Worm (Caenorhabditis elegans) whole organism, L4/young adult: ENCODE measurements around the gene C16C10.4.

ENCODE experiments used
- W03F9.2 ChIP-seq: fragments of 150-350 bp; optimal IDR thresholded peaks from 2 replicates; lab custom pipeline; 2014; ENCODE audit warnings: missing biosample characterization, missing genetic modification characterization
- dao-5 ChIP-seq: sonication (generic microtip); optimal IDR thresholded peaks from 2 replicates; lab custom pipeline; 2016; ENCODE audit warnings: missing genotype, missing genetic modification characterization, moderate library complexity, missing compliant biosample characterization
- him-1 ChIP-seq: sonication (generic microtip); optimal IDR thresholded peaks from 2 replicates; lab custom pipeline; 2016; ENCODE audit warnings: missing genotype, missing genetic modification reagents, missing genetic modification characterization, missing compliant biosample characterization

DNA sequence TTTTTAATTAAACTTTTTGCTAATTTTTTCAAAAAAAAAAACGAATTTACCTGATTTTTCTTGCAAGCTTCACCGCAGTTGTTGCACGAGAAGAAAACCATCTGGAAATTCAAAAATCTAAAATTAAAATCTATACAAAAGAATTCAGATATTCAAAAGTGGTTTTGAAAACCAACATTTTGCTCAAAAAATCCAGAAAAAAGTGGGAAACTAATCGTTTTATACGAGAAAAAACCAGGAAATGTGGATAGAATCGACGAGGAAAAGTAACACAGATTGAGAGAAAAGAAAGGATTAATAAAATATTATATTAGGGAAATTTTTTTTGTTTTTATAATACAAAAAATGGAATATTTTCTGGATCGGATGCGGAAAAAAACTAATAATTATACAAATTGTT lies 7.1 kb upstream of the C16C10.4 start, which contains the start of gene C16C10.8:
- TF ChIP-seq him-1 (tag; lab: Kevin White, UChicago) (no peak), W03F9.2 (no peak), dao-5 (no peak)
